Fruit fly (Drosophila melanogaster) whole organism, larva: ENCODE results near the gene CG10435.
"Not testable (repeated sequence)": the region's sequence is repeated elsewhere in the genome, so short reads cannot be mapped to it uniquely, and the experiment has no call there.

ENCODE experiments used
- noc ChIP-seq: fragments of 200-800 bp; sonication (Bioruptor generic); optimal IDR thresholded peaks from 3 replicates; lab custom pipeline; 2019; ENCODE audit warnings: missing biosample characterization, mild to moderate bottlenecking, missing genetic modification characterization, moderate library complexity

The CG10435 gene

dm6 chr3R:8013121-8014009 is at the start of gene CG10435, which contains the start of gene Pbp95:
Gene CG10435, minus strand, starts transcription at chr3R:8013201.
Gene Pbp95, plus strand, starts transcription at chr3R:8013791.
- no peak for TF ChIP-seq noc (tag; lab: Kevin White, UChicago)

dm6 chr3R:8058984-8059383 is 46.0 kb upstream of the CG10435 start, which contains the start of gene mAChR-B:
Gene mAChR-B, plus strand, starts transcription at chr3R:8059284.
- TF ChIP-seq noc (tag; lab: Kevin White, UChicago), result no peak

dm6 chr3R:8049373-8049772 is 36.4 kb upstream of the CG10435 start, which contains the start of gene CG43061:
Gene CG43061, plus strand, starts transcription at chr3R:8049673.
- TF ChIP-seq noc (tag; lab: Kevin White, UChicago), result not testable (repeated sequence)

dm6 chr3R:8048867-8049266 is 35.9 kb upstream of the CG10435 start, which contains the start of gene CG43618:
Gene CG43618, plus strand, starts transcription at chr3R:8049167.
- not testable (repeated sequence) for TF ChIP-seq noc (tag; lab: Kevin White, UChicago)

- TF ChIP-seq noc (tag; lab: Kevin White, UChicago), result no peak
These were observed 27.8 kb upstream of the CG10435 start, which contains the start of gene CG43060 for dm6 chr3R:8040843-8041242. Gene CG43060, plus strand, starts transcription at chr3R:8041224.

dm6 chr3R:8038927-8039326 is 25.9 kb upstream of the CG10435 start:
- TF ChIP-seq noc (tag; lab: Kevin White, UChicago), result no peak

- TF ChIP-seq noc (tag; lab: Kevin White, UChicago), result no peak
These were observed 24.9 kb upstream of the CG10435 start for dm6 chr3R:8037896-8038295.

dm6 chr3R:8032923-8033478 is 20.0 kb upstream of the CG10435 start, which contains the start of the genes CG11035 and unc-45:
Gene CG11035, minus strand, starts transcription at chr3R:8033009.
Gene unc-45, plus strand, starts transcription at chr3R:8033301.
- TF ChIP-seq noc (tag; lab: Kevin White, UChicago), result no peak

dm6 chr3R:8030151-8030899 is 17.3 kb upstream of the CG10435 start, which contains the start of the genes CG10903 and CG2747:
Gene CG10903, plus strand, starts transcription at chr3R:8030411.
Gene CG2747, minus strand, starts transcription at chr3R:8030790.
- TF ChIP-seq noc (tag; lab: Kevin White, UChicago), result peak; percentile 68

dm6 chr3R:8029496-8030013 is 16.6 kb upstream of the CG10435 start, which contains the start of gene ImpE3:
Gene ImpE3, minus strand, starts transcription at chr3R:8029546.
- peak; percentile 23 for TF ChIP-seq noc (tag; lab: Kevin White, UChicago)

dm6 chr3R:8027203-8027688 is 14.2 kb upstream of the CG10435 start:
- TF ChIP-seq noc (tag; lab: Kevin White, UChicago), result peak; percentile 69

- TF ChIP-seq noc (tag; lab: Kevin White, UChicago), result no peak
These were observed 13.5 kb upstream of the CG10435 start for dm6 chr3R:8026515-8026914.

- TF ChIP-seq noc (tag; lab: Kevin White, UChicago), result no peak
These were observed 3.9 kb downstream of the CG10435 start, which contains the start of the genes CG11052 and CG3223 for dm6 chr3R:8009080-8009620. Gene CG11052, minus strand, starts transcription at chr3R:8009297. Gene CG3223, plus strand, starts transcription at chr3R:8009400.

dm6 chr3R:8007595-8008255 is 5.3 kb downstream of the CG10435 start, which contains the start of gene CG2767:
Gene CG2767, minus strand, starts transcription at chr3R:8008110.
- TF ChIP-seq noc (tag; lab: Kevin White, UChicago), result no peak
